Worm (Caenorhabditis elegans) whole organism, L2 larva: ENCODE results near the gene ced-13.

ENCODE experiments used
- R02D3.7 ChIP-seq: fragments of 150-350 bp; optimal IDR thresholded peaks from 2 replicates; lab custom pipeline; 2014; ENCODE audit warnings: missing biosample characterization, missing genetic modification characterization
- aly-2 ChIP-seq: fragments of 150-350 bp; optimal IDR thresholded peaks from 2 replicates; lab custom pipeline; 2014; ENCODE audit warnings: missing biosample characterization, missing genetic modification characterization
- ama-1 ChIP-seq: fragments of 150-350 bp; optimal IDR thresholded peaks from 2 replicates; lab custom pipeline; 2018; ENCODE audit warnings: inconsistent platforms
- ceh-82 ChIP-seq: fragments of 150-350 bp; optimal IDR thresholded peaks from 2 replicates; lab custom pipeline; 2014; ENCODE audit warnings: missing biosample characterization, missing genetic modification characterization
- crh-2 ChIP-seq: sonication (generic microtip); optimal IDR thresholded peaks from 2 replicates; lab custom pipeline; 2017; ENCODE audit warnings: missing biosample characterization, missing genetic modification characterization
- dmd-4 ChIP-seq: sonication (generic microtip); optimal IDR thresholded peaks from 2 replicates; lab custom pipeline; 2017; ENCODE audit warnings: missing biosample characterization, missing genetic modification characterization
- egl-27 ChIP-seq: sonication (generic microtip); optimal IDR thresholded peaks from 3 replicates; lab custom pipeline; 2017; ENCODE audit warnings: missing biosample characterization, missing genetic modification reagents, missing genetic modification characterization
- elt-3 ChIP-seq: sonication (generic microtip); optimal IDR thresholded peaks from 2 replicates; lab custom pipeline; 2017; ENCODE audit warnings: missing biosample characterization, missing genetic modification characterization
- fos-1 ChIP-seq: fragments of 150-350 bp; optimal IDR thresholded peaks from 2 replicates; lab custom pipeline; 2014; ENCODE audit warnings: missing biosample characterization, missing genetic modification characterization
- lin-11 ChIP-seq: fragments of 150-350 bp; sonication (generic microtip); optimal IDR thresholded peaks from 2 replicates; lab custom pipeline; 2014; ENCODE audit warnings: missing biosample characterization, missing genetic modification characterization, inconsistent platforms, mixed read lengths
- lin-13 ChIP-seq: fragments of 150-350 bp; optimal IDR thresholded peaks from 2 replicates; lab custom pipeline; 2014; ENCODE audit warnings: missing biosample characterization, missing genetic modification reagents, missing genetic modification characterization
- lin-39 ChIP-seq: fragments of 150-350 bp; optimal IDR thresholded peaks from 2 replicates; lab custom pipeline; 2014; ENCODE audit warnings: missing biosample characterization, missing genetic modification reagents, missing genetic modification characterization
- lsy-2 ChIP-seq, 2 experiments: fragments of 150-350 bp in 1 of 2; sonication (generic microtip) in 1 of 2; optimal IDR thresholded peaks; 2 replicates each; lab custom pipeline; 2014 to 2017; ENCODE audit warnings: missing biosample characterization in 2 of 2, missing genetic modification characterization in 2 of 2
- mbf-1 ChIP-seq: sonication (generic microtip); optimal IDR thresholded peaks from 2 replicates; lab custom pipeline; 2017; ENCODE audit warnings: missing biosample characterization, missing genetic modification characterization
- mdl-1 ChIP-seq, 2 experiments: fragments of 150-350 bp in 1 of 2; sonication (generic microtip) in 1 of 2; optimal IDR thresholded peaks; 2 replicates each; lab custom pipeline; 2017; ENCODE audit warnings: missing biosample characterization in 2 of 2, missing genetic modification characterization in 2 of 2
- nhr-11 ChIP-seq: fragments of 150-350 bp; optimal IDR thresholded peaks from 2 replicates; lab custom pipeline; 2014; ENCODE audit warnings: missing biosample characterization, missing genetic modification characterization
- nhr-12 ChIP-seq: fragments of 150-350 bp; optimal IDR thresholded peaks from 2 replicates; lab custom pipeline; 2014; ENCODE audit warnings: missing biosample characterization, missing genetic modification characterization
- nhr-21 ChIP-seq: fragments of 150-350 bp; optimal IDR thresholded peaks from 2 replicates; lab custom pipeline; 2014; ENCODE audit warnings: missing biosample characterization, missing genetic modification characterization
- nhr-237 ChIP-seq: fragments of 150-350 bp; optimal IDR thresholded peaks from 2 replicates; lab custom pipeline; 2014; ENCODE audit warnings: missing biosample characterization, missing genetic modification characterization
- nhr-25 ChIP-seq: fragments of 150-350 bp; sonication (generic microtip); optimal IDR thresholded peaks from 3 replicates; lab custom pipeline; 2014; ENCODE audit warnings: missing biosample characterization, missing genetic modification characterization
- nhr-6 ChIP-seq: fragments of 150-350 bp; optimal IDR thresholded peaks from 2 replicates; lab custom pipeline; 2014; ENCODE audit warnings: missing biosample characterization, missing genetic modification characterization
- nhr-77 ChIP-seq: fragments of 150-350 bp; optimal IDR thresholded peaks from 2 replicates; lab custom pipeline; 2014; ENCODE audit warnings: missing biosample characterization, missing genetic modification characterization
- sem-4 ChIP-seq: fragments of 150-350 bp; optimal IDR thresholded peaks from 2 replicates; lab custom pipeline; 2014; ENCODE audit warnings: missing biosample characterization, missing genetic modification reagents, missing genetic modification characterization
- sma-3 ChIP-seq: sonication (generic microtip); optimal IDR thresholded peaks from 2 replicates; lab custom pipeline; 2016; ENCODE audit warnings: missing genetic modification reagents, missing genetic modification characterization, missing compliant biosample characterization
- sma-9 ChIP-seq, 2 experiments: fragments of 150-350 bp in 1 of 2; sonication (generic microtip) in 1 of 2; optimal IDR thresholded peaks; 2 replicates each; lab custom pipeline; 2014 to 2016; ENCODE audit warnings: missing genetic modification characterization in 2 of 2, mild to moderate bottlenecking in 1 of 2, missing biosample characterization in 1 of 2, missing compliant biosample characterization in 1 of 2, missing genetic modification reagents in 1 of 2, moderate library complexity in 1 of 2
- snpc-4 ChIP-seq: fragments of 150-350 bp; optimal IDR thresholded peaks from 2 replicates; lab custom pipeline; 2014; ENCODE audit warnings: missing biosample characterization, missing genetic modification characterization
- unc-39 ChIP-seq: fragments of 150-350 bp; optimal IDR thresholded peaks from 2 replicates; lab custom pipeline; 2014; ENCODE audit warnings: missing biosample characterization, missing genetic modification characterization
- unc-55 ChIP-seq: fragments of 150-350 bp; sonication (generic microtip); optimal IDR thresholded peaks from 3 replicates; lab custom pipeline; 2014; ENCODE audit warnings: missing biosample characterization, missing genetic modification reagents, missing genetic modification characterization
- zag-1 ChIP-seq: fragments of 150-350 bp; optimal IDR thresholded peaks from 2 replicates; lab custom pipeline; 2014; ENCODE audit warnings: missing biosample characterization, missing genetic modification characterization
- ztf-11 ChIP-seq: sonication (generic microtip); optimal IDR thresholded peaks from 2 replicates; lab custom pipeline; 2017; ENCODE audit warnings: missing biosample characterization, missing genetic modification characterization
- ztf-4 ChIP-seq: fragments of 150-350 bp; optimal IDR thresholded peaks from 2 replicates; lab custom pipeline; 2014; ENCODE audit warnings: missing biosample characterization, missing genetic modification characterization

ced-13 gene

DNA sequence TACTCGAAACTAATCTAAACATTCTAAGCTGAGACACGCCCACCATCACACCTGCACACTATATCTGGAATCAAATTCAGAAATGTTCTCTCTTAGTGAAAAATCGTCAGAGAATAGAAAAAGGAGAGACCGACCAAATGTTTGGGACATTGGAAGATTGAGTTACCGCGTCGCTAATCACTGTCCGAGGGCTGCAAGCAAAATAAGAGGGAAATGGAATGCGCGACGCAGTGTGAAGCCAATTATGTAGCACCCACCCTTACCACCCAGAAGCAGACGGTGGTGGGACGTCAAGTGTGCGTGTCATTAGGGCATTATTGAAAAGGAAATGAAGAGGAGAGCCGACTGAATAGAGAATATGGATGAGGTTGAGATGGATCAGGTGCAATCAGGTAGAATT is 12.1 kb upstream of the ced-13 start:
- TF ChIP-seq lsy-2 (tag; optimal IDR thresholded peaks at IDR 0.05; lab: Kevin White, UChicago) = no peak
- TF ChIP-seq lin-11 = no peak

DNA sequence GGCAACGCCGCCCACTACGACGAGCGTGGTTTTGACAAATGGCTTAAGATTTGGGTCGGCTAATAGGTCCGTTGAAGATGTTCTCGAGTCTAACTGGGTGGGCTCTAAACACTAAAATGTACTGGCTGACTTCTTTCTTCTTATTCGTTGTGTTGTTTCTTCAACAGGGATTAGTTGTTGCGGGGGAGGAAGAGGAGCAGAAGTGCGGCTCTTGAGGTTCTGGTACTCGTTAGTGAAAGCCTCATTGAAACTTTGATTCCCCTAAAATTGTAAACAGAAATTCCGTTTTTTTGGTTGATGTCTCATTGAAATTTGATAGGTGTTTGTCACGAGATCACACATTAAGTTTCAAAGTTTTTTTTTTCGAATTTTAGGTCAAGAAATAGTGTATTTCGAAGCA is 11.3 kb upstream of the ced-13 start:
- TF ChIP-seq crh-2 (tag; lab: Kevin White, UChicago) (no peak), unc-55 (GFP tag; lab: Kevin White, UChicago) (peak; percentile 11)

DNA sequence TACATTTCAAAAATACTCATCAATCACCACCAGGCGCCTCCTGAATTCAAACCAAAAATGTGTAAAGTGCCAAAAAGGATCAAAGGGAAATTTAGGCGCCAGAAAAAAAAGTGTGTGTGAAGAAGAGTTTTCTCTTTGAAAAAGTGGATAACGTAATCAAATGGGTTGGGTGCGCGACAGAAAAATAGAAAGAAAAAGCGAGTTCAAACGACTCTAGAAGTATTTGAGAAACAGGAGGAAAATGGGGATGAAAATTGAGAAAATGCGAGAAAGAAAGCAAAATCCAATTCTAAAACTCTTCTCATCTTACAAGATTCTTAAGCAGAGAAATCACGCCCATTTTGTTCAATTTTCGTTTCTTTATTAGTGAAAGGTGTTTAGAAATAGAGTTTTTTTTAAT is 9.0 kb upstream of the ced-13 start:
- TF ChIP-seq egl-27 (tag; lab: Kevin White, UChicago) = no peak
- no peak for TF ChIP-seq sma-3 (GFP tag; lab: Kevin White, UChicago)
- TF ChIP-seq dmd-4 = no peak
- TF ChIP-seq elt-3 (tag; lab: Kevin White, UChicago) = no peak
- TF ChIP-seq mdl-1 (tag; optimal IDR thresholded peaks at IDR 0.05; lab: Kevin White, UChicago) = no peak
- peak; percentile 19 for TF ChIP-seq lin-39
- no peak for TF ChIP-seq ceh-82 (tag; lab: Kevin White, UChicago)
- no peak for TF ChIP-seq lin-11
- peak; percentile 5 for TF ChIP-seq unc-55 (GFP tag; lab: Kevin White, UChicago)

DNA sequence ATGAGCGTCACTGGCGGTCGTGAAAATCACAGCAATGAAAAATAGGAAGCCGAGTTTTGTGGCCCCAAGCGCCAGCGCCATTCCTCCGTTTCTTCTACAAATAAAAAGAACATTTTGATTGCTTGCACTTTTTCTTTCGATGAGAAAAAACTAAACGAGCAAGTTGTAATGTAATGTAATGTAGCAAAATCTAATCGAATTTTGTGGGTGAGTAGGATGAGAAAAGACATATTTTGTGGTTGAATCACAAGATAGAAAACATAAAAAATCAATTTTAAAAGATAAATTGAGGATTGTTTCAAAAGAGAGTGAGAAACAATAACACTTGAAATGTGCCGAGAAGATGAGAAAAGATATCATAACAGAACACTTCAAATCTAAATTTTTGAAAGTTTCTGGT is 8.1 kb upstream of the ced-13 start, which contains the start of gene R09F10.5:
TSS of gene R09F10.5 (minus strand) at position 101 of the 400 bp plus-strand sequence.
- no peak for TF ChIP-seq sma-3 (GFP tag; lab: Kevin White, UChicago)
- no peak for TF ChIP-seq R02D3.7
- no peak for TF ChIP-seq nhr-25 (tag; lab: Kevin White, UChicago)
- TF ChIP-seq sem-4 (tag; lab: Kevin White, UChicago) = peak; percentile 19
- TF ChIP-seq egl-27 (tag; lab: Kevin White, UChicago) = no peak

DNA sequence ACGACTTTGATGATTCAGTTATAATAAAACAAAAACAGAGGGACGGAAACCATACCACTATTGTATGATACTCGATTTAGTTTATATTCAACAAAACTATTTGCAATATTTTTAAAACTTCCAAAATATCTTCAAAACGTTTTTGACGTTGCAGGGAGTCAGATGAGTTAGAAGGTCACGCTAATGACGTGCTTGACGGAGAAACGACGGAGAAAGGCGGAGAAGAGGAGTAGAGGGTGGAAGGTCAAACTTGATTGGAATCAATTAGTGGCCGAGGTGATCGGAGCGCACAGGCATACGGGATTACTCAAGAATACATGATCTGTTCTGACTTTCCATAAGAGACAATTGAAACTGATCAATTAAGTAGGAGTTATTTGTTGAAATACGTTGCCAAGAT is 3.3 kb upstream of the ced-13 start:
- TF ChIP-seq sma-9 (GFP tag; optimal IDR thresholded peaks at IDR 0.05; lab: Kevin White, UChicago) (no peak), sma-9 (tag; optimal IDR thresholded peaks at IDR 0.05; lab: Kevin White, UChicago) (no peak), nhr-25 (tag; lab: Kevin White, UChicago) (peak; percentile 39)

DNA sequence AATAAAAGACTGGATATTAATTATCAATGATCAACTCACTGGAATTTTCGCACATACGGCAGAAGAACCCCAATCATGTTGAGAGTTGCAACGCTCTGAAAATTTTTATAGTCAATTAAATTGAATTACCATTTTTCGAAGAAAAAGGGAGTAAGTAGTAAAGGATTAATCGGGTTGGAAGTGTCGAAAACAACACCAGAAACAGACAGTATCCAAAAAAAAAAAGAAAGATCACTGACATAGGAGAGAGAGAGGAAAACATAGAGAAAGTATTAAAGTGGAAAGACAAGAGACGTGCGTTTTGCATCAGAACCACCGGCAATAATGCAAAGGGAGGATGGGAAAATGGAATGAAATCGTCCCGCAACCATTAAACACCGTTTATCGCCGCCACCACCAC is 2.8 kb upstream of the ced-13 start, which contains the start of gene inx-5:
TSS of gene inx-5 (minus strand) at position 101 of the 400 bp plus-strand sequence.
- TF ChIP-seq lin-13 (GFP tag; lab: Kevin White, UChicago) (no peak), egl-27 (tag; lab: Kevin White, UChicago) (no peak), ztf-4 (no peak), mbf-1 (tag; lab: Kevin White, UChicago) (no peak), zag-1 (tag; lab: Kevin White, UChicago) (no peak), nhr-11 (tag; lab: Kevin White, UChicago) (no peak), nhr-77 (tag; lab: Kevin White, UChicago) (no peak), unc-39 (no peak), snpc-4 (no peak), lsy-2 (tag; optimal IDR thresholded peaks at IDR 0.05; lab: Kevin White, UChicago) (no peak), ama-1 (no peak), sem-4 (tag; lab: Kevin White, UChicago) (no peak), unc-55 (GFP tag; lab: Kevin White, UChicago) (no peak), sma-3 (GFP tag; lab: Kevin White, UChicago) (no peak), mdl-1 (tag; optimal IDR thresholded peaks at IDR 0.05; lab: Kevin White, UChicago) (no peak), ztf-11 (tag; lab: Kevin White, UChicago) (no peak)

DNA sequence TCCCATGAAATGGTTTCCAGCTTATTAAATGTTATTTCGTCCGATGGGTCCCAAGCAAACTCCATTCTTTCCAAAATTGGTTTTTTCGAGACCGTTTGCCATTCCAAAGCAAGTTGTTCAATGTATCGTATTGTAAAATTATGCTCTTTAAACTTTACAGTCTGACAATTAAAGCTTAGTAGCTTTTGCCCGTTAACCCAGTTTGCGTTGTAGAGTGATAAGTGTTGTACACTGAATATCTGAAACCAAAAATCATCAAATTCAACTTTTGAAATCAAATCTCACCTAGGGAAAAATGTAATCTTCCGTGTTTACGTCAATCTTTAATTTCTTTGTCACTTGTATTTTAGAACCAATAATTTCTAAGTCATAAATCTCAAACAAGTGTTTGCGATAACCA is 2.1 kb downstream of the ced-13 start:
- TF ChIP-seq nhr-6 (tag; lab: Kevin White, UChicago) = no peak
- TF ChIP-seq elt-3 (tag; lab: Kevin White, UChicago) = no peak
- no peak for TF ChIP-seq ztf-11 (tag; lab: Kevin White, UChicago)
- no peak for TF ChIP-seq nhr-237 (tag; lab: Kevin White, UChicago)
- no peak for TF ChIP-seq crh-2 (tag; lab: Kevin White, UChicago)
- TF ChIP-seq nhr-12 (tag; lab: Kevin White, UChicago) = no peak
- no peak for TF ChIP-seq aly-2 (tag; lab: Kevin White, UChicago)
- TF ChIP-seq ceh-82 (tag; lab: Kevin White, UChicago) = no peak
- no peak for TF ChIP-seq snpc-4
- TF ChIP-seq nhr-21 (tag; lab: Kevin White, UChicago) = no peak
- no peak for TF ChIP-seq fos-1 (tag; lab: Kevin White, UChicago)
- no peak for TF ChIP-seq zag-1 (tag; lab: Kevin White, UChicago)
